Fruit fly (Drosophila melanogaster): Measurements from ENCODE around the gene CG13023.

CG13023 gene

DNA sequence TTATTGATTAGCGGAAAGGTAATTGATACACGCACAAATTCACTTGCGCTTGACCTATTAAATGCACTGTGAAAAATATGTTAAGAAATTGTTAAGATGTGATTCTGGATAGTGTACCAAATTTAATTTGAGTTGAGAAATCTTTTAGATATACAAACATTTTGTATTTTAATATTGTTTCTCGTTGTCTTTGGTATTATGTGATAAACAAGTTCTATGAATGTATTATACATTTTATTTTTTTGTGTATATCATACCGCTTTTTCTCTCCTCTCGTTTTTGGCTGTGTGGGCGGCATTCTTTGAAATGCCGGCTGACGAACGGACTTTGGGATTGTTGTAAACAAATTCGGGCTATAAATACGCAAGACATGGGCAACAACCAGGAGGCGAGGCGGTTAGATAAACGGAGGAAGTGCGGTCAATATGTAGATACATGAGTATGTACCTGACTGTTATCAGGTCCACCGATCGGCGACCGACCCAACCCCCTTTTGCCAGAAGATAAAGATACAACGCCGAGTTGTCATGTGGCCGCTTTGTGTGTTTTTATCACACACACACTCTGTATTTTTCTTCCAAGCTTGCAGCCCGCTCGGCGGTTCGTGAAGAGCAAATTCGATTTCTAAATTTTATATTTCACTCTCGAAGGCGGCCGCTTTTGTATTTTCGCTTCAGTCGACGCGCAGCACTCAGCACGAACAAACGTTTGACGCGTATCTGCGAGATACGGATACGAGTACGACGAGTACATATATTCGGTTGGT lies 29.7 kb upstream of the CG13023 start (continued):
- TF ChIP-seq Optix (GFP tag; IDR thresholded peaks at IDR 0.05) (no peak), stwl (tag; optimal IDR thresholded peaks at IDR 0.05) (no peak), CG2120 (GFP tag; optimal IDR thresholded peaks at IDR 0.05) (peak; percentile 81), B-H1 (GFP tag; IDR thresholded peaks at IDR 0.05) (peak; percentile 51; the same call in 2 of the 3 replicates), Nf-YA (GFP tag; IDR thresholded peaks at IDR 0.05) (peak; percentile 57; the same call in 1 of the 2 replicates), stc (GFP tag; IDR thresholded peaks at IDR 0.05) (peak; percentile 74), lbe (GFP tag; optimal IDR thresholded peaks at IDR 0.05) (no peak), CG10959 (GFP tag; IDR thresholded peaks at IDR 0.05) (peak; percentile 29; the same call in 1 of the 2 replicates), sc (optimal IDR thresholded peaks at IDR 0.05) (no peak), sc (GFP tag; optimal IDR thresholded peaks at IDR 0.05) (peak; percentile 15), CG3163 (GFP tag; optimal IDR thresholded peaks at IDR 0.05) (no peak), CG2202 (tag; optimal IDR thresholded peaks at IDR 0.05) (no peak), pros (GFP tag; optimal IDR thresholded peaks at IDR 0.05) (peak; percentile 24)

dm6 chr3L:16956003-16956767 lies 29.0 kb upstream of the CG13023 start:
- no peak for TF ChIP-seq sd (tag; optimal IDR thresholded peaks at IDR 0.05)
- no peak for TF ChIP-seq CG11723 (GFP tag; optimal IDR thresholded peaks at IDR 0.05)
- no peak for TF ChIP-seq CG34422 (GFP tag; IDR thresholded peaks at IDR 0.05)
- no peak for TF ChIP-seq kni (GFP tag; optimal IDR thresholded peaks at IDR 0.05)
- no peak for TF ChIP-seq h (optimal IDR thresholded peaks at IDR 0.05)
- 0 out of 3 replicates have a peak, but pooled peaks have one; percentile 7 for TF ChIP-seq CG11695 (GFP tag; IDR thresholded peaks at IDR 0.05)
- no peak for TF ChIP-seq CG12391 (tag; optimal IDR thresholded peaks at IDR 0.05)
- TF ChIP-seq sr (GFP tag; IDR thresholded peaks at IDR 0.05) = no peak
- no peak for TF ChIP-seq Bteb2 (GFP tag; optimal IDR thresholded peaks at IDR 0.05)
- no peak for TF ChIP-seq Hr51 (GFP tag; optimal IDR thresholded peaks at IDR 0.05)
- peak; percentile 30 for TF ChIP-seq stwl (tag; optimal IDR thresholded peaks at IDR 0.05)
- no peak for TF ChIP-seq Fer3 (tag; optimal IDR thresholded peaks at IDR 0.05)
- TF ChIP-seq CG4360 (GFP tag; IDR thresholded peaks at IDR 0.05) = no peak
- no peak for TF ChIP-seq Gug (GFP tag; IDR thresholded peaks at IDR 0.05)
- TF ChIP-seq cas (GFP tag; IDR thresholded peaks at IDR 0.05) = no peak
- no peak for TF ChIP-seq CG2712 (tag; optimal IDR thresholded peaks at IDR 0.05)
- no peak for TF ChIP-seq Atf6 (GFP tag; IDR thresholded peaks at IDR 0.05)
- no peak for TF ChIP-seq CG7271 (tag; optimal IDR thresholded peaks at IDR 0.05)
- no peak for TF ChIP-seq MESR4 (GFP tag; optimal IDR thresholded peaks at IDR 0.05)
- no peak for TF ChIP-seq org-1 (GFP tag; optimal IDR thresholded peaks at IDR 0.05)
- TF ChIP-seq bbx (GFP tag; IDR thresholded peaks at IDR 0.05; ENCODE audit: partially characterized antibody) = 0 out of 2 replicates have a peak, but pooled peaks have one; percentile 18
- no peak for TF ChIP-seq gcm2 (GFP tag; optimal IDR thresholded peaks at IDR 0.05)
- no peak for TF ChIP-seq CG13775 (GFP tag; optimal IDR thresholded peaks at IDR 0.05)
- TF ChIP-seq stc (GFP tag; IDR thresholded peaks at IDR 0.05) = no peak
- no peak for TF ChIP-seq CHES-1-like (GFP tag; optimal IDR thresholded peaks at IDR 0.05)
- no peak for TF ChIP-seq pum (GFP tag; optimal IDR thresholded peaks at IDR 0.05)
- no peak for TF ChIP-seq CG3281 (GFP tag; optimal IDR thresholded peaks at IDR 0.05)
- no peak for TF ChIP-seq usp (GFP tag; optimal IDR thresholded peaks at IDR 0.05)
- TF ChIP-seq HLH54F (GFP tag; optimal IDR thresholded peaks at IDR 0.05) = no peak
- no peak for TF ChIP-seq CG6765 (GFP tag; optimal IDR thresholded peaks at IDR 0.05)
- TF ChIP-seq sens-2 (GFP tag; IDR thresholded peaks at IDR 0.05) = no peak
- no peak for TF ChIP-seq PHDP (tag; optimal IDR thresholded peaks at IDR 0.05)
- no peak for TF ChIP-seq Dp (GFP tag; optimal IDR thresholded peaks at IDR 0.05)
- TF ChIP-seq tgo (GFP tag; IDR thresholded peaks at IDR 0.05) = no peak
- TF ChIP-seq chinmo (GFP tag; IDR thresholded peaks at IDR 0.05; ENCODE audit: partially characterized antibody) = peak; percentile 67; the same call in 1 of the 4 replicates
- no peak for TF ChIP-seq Nf-YA (GFP tag; IDR thresholded peaks at IDR 0.05)
- TF ChIP-seq Neu2 (GFP tag; optimal IDR thresholded peaks at IDR 0.05; ENCODE audit: borderline replicate concordance) = no peak
